Worm (Caenorhabditis elegans) whole organism, midembryonic: ENCODE results near the gene F42F12.14.

Experiments
- T22C8.4 ChIP-seq: fragments of 200-800 bp; sonication (Bioruptor generic); IDR thresholded peaks from 2 replicates; pipeline ENCODE4 v1.3.6; 2022; ENCODE audit warnings: missing genetic modification characterization, missing compliant biosample characterization
- cog-1 ChIP-seq: sonication (generic microtip); optimal IDR thresholded peaks from 2 replicates; lab custom pipeline; 2016; ENCODE audit warnings: missing genetic modification characterization, missing compliant biosample characterization
- flt-1 ChIP-seq: fragments of 200-800 bp; sonication (Bioruptor generic); IDR thresholded peaks from 2 replicates; pipeline ENCODE4 v1.3.6; 2022; ENCODE audit warnings: missing genetic modification characterization, missing compliant biosample characterization
- klf-2 ChIP-seq: fragments of 200-800 bp; sonication (Bioruptor generic); conservative IDR thresholded peaks from 2 replicates; pipeline ENCODE4 v1.3.6; 2022; ENCODE audit warnings: missing genetic modification reagents, missing genetic modification characterization, missing compliant biosample characterization
- med-1 ChIP-seq: sonication (generic microtip); optimal IDR thresholded peaks from 2 replicates; lab custom pipeline; 2017; ENCODE audit warnings: missing genetic modification characterization, mild to moderate bottlenecking, missing compliant biosample characterization, antibody characterized with exemption, missing genetic modification reagents; ENCODE audit not compliant: insufficient read depth
- ref-1 ChIP-seq: fragments of 200-800 bp; sonication (Bioruptor generic); conservative IDR thresholded peaks from 2 replicates; pipeline ENCODE4 v1.3.6; 2022; ENCODE audit warnings: missing genetic modification reagents, missing genetic modification characterization, missing compliant biosample characterization
- tab-1 ChIP-seq: fragments of 200-800 bp; sonication (Bioruptor generic); IDR thresholded peaks from 2 replicates; pipeline ENCODE4 v1.3.6; 2022; ENCODE audit warnings: missing genetic modification characterization, missing compliant biosample characterization
- ztf-23 ChIP-seq: fragments of 200-800 bp; sonication (Bioruptor generic); IDR thresholded peaks from 2 replicates; pipeline ENCODE4 v1.3.6; 2022; ENCODE audit warnings: missing genetic modification reagents, missing genetic modification characterization, missing compliant biosample characterization
- ztf-29 ChIP-seq: fragments of 200-800 bp; sonication (Bioruptor generic); IDR thresholded peaks from 2 replicates; pipeline ENCODE4 v1.3.6; 2022; ENCODE audit warnings: missing genetic modification reagents, missing genetic modification characterization, missing compliant biosample characterization

DNA sequence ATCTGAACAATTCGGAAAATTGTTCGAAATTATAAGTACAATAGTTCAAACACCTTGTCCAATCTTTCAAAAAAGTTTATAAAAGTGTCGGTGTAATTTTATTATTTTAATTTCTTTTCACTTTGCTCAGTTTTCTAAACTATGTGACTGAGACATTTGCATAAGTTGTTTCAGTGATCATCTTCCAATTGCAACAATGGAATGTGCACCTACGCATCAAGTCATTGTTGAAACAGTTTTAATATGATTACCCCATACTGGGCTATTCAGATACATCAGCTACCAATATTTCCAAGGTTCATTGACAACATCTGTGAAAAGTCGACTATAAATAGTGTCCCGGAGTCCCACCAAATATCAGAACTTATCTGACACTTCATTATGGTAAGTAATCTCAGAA is 8.7 kb downstream of the F42F12.14 start, which contains the start of gene nspc-13:
- no peak for TF ChIP-seq ztf-23 (GFP tag; lab: Robert Waterston, UW)
- no peak for TF ChIP-seq ztf-29 (GFP tag; lab: Robert Waterston, UW)
- no peak for TF ChIP-seq ref-1 (GFP tag; lab: Robert Waterston, UW)
- no peak for TF ChIP-seq tab-1 (GFP tag; lab: Robert Waterston, UW)
- no peak for TF ChIP-seq flt-1 (GFP tag; lab: Robert Waterston, UW)
- TF ChIP-seq klf-2 (GFP tag; lab: Robert Waterston, UW): no peak
- no peak for TF ChIP-seq cog-1 (tag; lab: Kevin White, UChicago)
- TF ChIP-seq T22C8.4 (GFP tag; lab: Robert Waterston, UW): no peak
- no peak for TF ChIP-seq med-1
